Fruit fly (Drosophila melanogaster): Measurements from ENCODE around the gene IPIP.

IPIP gene

dm6 chr2L:5999247-5999646 lies 48.6 kb upstream of the IPIP start, which contains the start of gene Kdm5 (continued):
- no peak for TF ChIP-seq salm (tag; optimal IDR thresholded peaks at IDR 0.05)
- peak; percentile 39 for TF ChIP-seq Meics (GFP tag; optimal IDR thresholded peaks at IDR 0.05)
- 0 out of 2 replicates have a peak, but pooled peaks have one; percentile 11 for TF ChIP-seq Nf-YA (GFP tag; IDR thresholded peaks at IDR 0.05)
- TF ChIP-seq lmd (GFP tag; IDR thresholded peaks at IDR 0.05), result peak; percentile 25; the same call in 1 of the 2 replicates
- peak; percentile 16 for TF ChIP-seq CG8359 (GFP tag; optimal IDR thresholded peaks at IDR 0.05; ENCODE audit: borderline replicate concordance)
- TF ChIP-seq lab (GFP tag; optimal IDR thresholded peaks at IDR 0.05), result peak; percentile 64
- TF ChIP-seq CG2120 (GFP tag; optimal IDR thresholded peaks at IDR 0.05), result peak; percentile 61
- TF ChIP-seq zfh2 (GFP tag; optimal IDR thresholded peaks at IDR 0.05), result peak; percentile 64
- peak; percentile 49 for TF ChIP-seq Sin3A (optimal IDR thresholded peaks at IDR 0.05)
- TF ChIP-seq mirr (GFP tag; optimal IDR thresholded peaks at IDR 0.05), result peak; percentile 56
- peak; percentile 30 for TF ChIP-seq CTCF (GFP tag; optimal IDR thresholded peaks at IDR 0.05)
- TF ChIP-seq CG32532 (GFP tag; IDR thresholded peaks at IDR 0.05), result peak; percentile 58
- TF ChIP-seq CG4328 (GFP tag; optimal IDR thresholded peaks at IDR 0.05), result peak; percentile 36
- TF ChIP-seq Xbp1 (GFP tag; optimal IDR thresholded peaks at IDR 0.05), result peak; percentile 23
- peak; percentile 1 for TF ChIP-seq CG30020 (tag; optimal IDR thresholded peaks at IDR 0.05)
- TF ChIP-seq B-H2 (GFP tag; optimal IDR thresholded peaks at IDR 0.05), result peak; percentile 41
- TF ChIP-seq CG2875 (GFP tag; optimal IDR thresholded peaks at IDR 0.05), result no peak
- peak; percentile 24 for TF ChIP-seq Hr3 (GFP tag; optimal IDR thresholded peaks at IDR 0.05)
- peak; percentile 61 for TF ChIP-seq CG9932 (GFP tag; IDR thresholded peaks at IDR 0.05)
- TF ChIP-seq Rfx (GFP tag; IDR thresholded peaks at IDR 0.05), result peak; percentile 79
- peak; percentile 30 for TF ChIP-seq CG9727 (GFP tag; optimal IDR thresholded peaks at IDR 0.05)
- peak; percentile 24; the same call in 1 of the 2 replicates for TF ChIP-seq CG10366 (GFP tag; IDR thresholded peaks at IDR 0.05)
- peak; percentile 43 for TF ChIP-seq BEAF-32 (GFP tag; optimal IDR thresholded peaks at IDR 0.05)
- TF ChIP-seq psq (GFP tag; optimal IDR thresholded peaks at IDR 0.05), result no peak
- TF ChIP-seq stwl (tag; optimal IDR thresholded peaks at IDR 0.05), result peak; percentile 71
- TF ChIP-seq CG14710 (tag; optimal IDR thresholded peaks at IDR 0.05), result peak; percentile 46
- TF ChIP-seq CG11560 (tag; IDR thresholded peaks at IDR 0.05), result no peak
- TF ChIP-seq NFAT (GFP tag; IDR thresholded peaks at IDR 0.05), result peak; percentile 56
- 0 out of 2 replicates have a peak, but pooled peaks have one; percentile 13 for TF ChIP-seq onecut (GFP tag; IDR thresholded peaks at IDR 0.05)
- peak; percentile 78 for TF ChIP-seq CG10543 (GFP tag; optimal IDR thresholded peaks at IDR 0.05)
- peak; percentile 87 for TF ChIP-seq CG4617 (GFP tag; optimal IDR thresholded peaks at IDR 0.05; ENCODE audit: borderline replicate concordance)
- 0 out of 3 replicates have a peak, but pooled peaks have one; percentile 49 for TF ChIP-seq CG2199 (GFP tag; IDR thresholded peaks at IDR 0.05)
- peak; percentile 43; the same call in 1 of the 2 replicates for TF ChIP-seq ranshi (GFP tag; IDR thresholded peaks at IDR 0.05)
- TF ChIP-seq yki (optimal IDR thresholded peaks at IDR 0.05), result no peak
- peak; percentile 87 for TF ChIP-seq ci (GFP tag; IDR thresholded peaks at IDR 0.05)
- TF ChIP-seq CHES-1-like (GFP tag; optimal IDR thresholded peaks at IDR 0.05), result peak; percentile 56
- peak; percentile 22 for TF ChIP-seq gro (GFP tag; optimal IDR thresholded peaks at IDR 0.05)
- TF ChIP-seq CG6765 (GFP tag; optimal IDR thresholded peaks at IDR 0.05), result peak; percentile 55
- TF ChIP-seq Taf1 (GFP tag; IDR thresholded peaks at IDR 0.05), result no peak
- no peak for TF ChIP-seq scrt (GFP tag; optimal IDR thresholded peaks at IDR 0.05)
- TF ChIP-seq E2f1 (GFP tag; IDR thresholded peaks at IDR 0.05), result 0 out of 2 replicates have a peak, but pooled peaks have one; percentile 26
- TF ChIP-seq tgo (GFP tag; IDR thresholded peaks at IDR 0.05), result no peak
- TF ChIP-seq bigmax (GFP tag; optimal IDR thresholded peaks at IDR 0.05), result peak; percentile 31
- TF ChIP-seq Hey (tag; optimal IDR thresholded peaks at IDR 0.05), result no peak
- peak; percentile 99 for TF ChIP-seq sug (tag; optimal IDR thresholded peaks at IDR 0.05)
- TF ChIP-seq twi (tag; optimal IDR thresholded peaks at IDR 0.05), result peak; percentile 15
- TF ChIP-seq CG17829 (tag; optimal IDR thresholded peaks at IDR 0.05), result peak; percentile 42
- TF ChIP-seq Hsf (GFP tag; optimal IDR thresholded peaks at IDR 0.05), result no peak
- peak; percentile 76 for TF ChIP-seq CG12659 (GFP tag; optimal IDR thresholded peaks at IDR 0.05)
- TF ChIP-seq CG11456 (GFP tag; IDR thresholded peaks at IDR 0.05), result peak; percentile 70; the same call in 2 of the 3 replicates
- TF ChIP-seq zen (tag; optimal IDR thresholded peaks at IDR 0.05), result peak; percentile 16
- peak; percentile 11 for TF ChIP-seq nom (GFP tag; optimal IDR thresholded peaks at IDR 0.05)
